Fruit fly (Drosophila melanogaster) whole organism, embryonic: ENCODE results near the gene InR.

Source experiments
- Atf-2 ChIP-seq: fragments of 200-800 bp; sonication (Bioruptor generic); optimal IDR thresholded peaks from 2 replicates; lab custom pipeline; 2016; ENCODE audit warnings: missing biosample characterization, missing genetic modification characterization
- Bteb2 ChIP-seq: fragments of 200-800 bp; sonication (Bioruptor generic); optimal IDR thresholded peaks from 2 replicates; lab custom pipeline; 2016; ENCODE audit warnings: missing biosample characterization, missing genetic modification characterization
- CG10366 ChIP-seq: fragments of 200-800 bp; sonication (Bioruptor generic); IDR thresholded peaks from 2 replicates; pipeline ENCODE4 v1.3.6; 2022; ENCODE audit warnings: missing biosample characterization, missing genetic modification characterization
- CG11085 ChIP-seq: fragments of 200-800 bp; sonication (Bioruptor generic); IDR thresholded peaks from 2 replicates; pipeline ENCODE4 v1.3.6; 2022; ENCODE audit warnings: missing biosample characterization, missing genetic modification characterization
- CG11093 ChIP-seq: fragments of 200-800 bp; sonication (Bioruptor generic); IDR thresholded peaks from 3 replicates; pipeline ENCODE4 v1.3.6; 2022; ENCODE audit warnings: missing biosample characterization, missing genetic modification characterization
- CG11504 ChIP-seq: fragments of 200-800 bp; sonication (Bioruptor generic); optimal IDR thresholded peaks from 3 replicates; lab custom pipeline; 2019; ENCODE audit warnings: missing biosample characterization, mild to moderate bottlenecking, missing genetic modification characterization, moderate library complexity
- CG11695 ChIP-seq: fragments of 200-800 bp; sonication (Bioruptor generic); IDR thresholded peaks from 3 replicates; pipeline ENCODE4 v1.3.6; 2022; ENCODE audit warnings: missing biosample characterization, missing genetic modification characterization
- CG1233 ChIP-seq: fragments of 200-800 bp; sonication (Bioruptor generic); optimal IDR thresholded peaks from 4 replicates; lab custom pipeline; 2018; ENCODE audit warnings: missing biosample characterization, mild to moderate bottlenecking, missing genetic modification characterization
- CG13123 ChIP-seq: fragments of 200-800 bp; sonication (Bioruptor generic); optimal IDR thresholded peaks from 2 replicates; lab custom pipeline; 2016; ENCODE audit warnings: missing biosample characterization, missing genetic modification characterization
- CG13894 ChIP-seq: fragments of 200-800 bp; sonication (Bioruptor generic); optimal IDR thresholded peaks from 3 replicates; lab custom pipeline; 2018; ENCODE audit warnings: missing biosample characterization, mild to moderate bottlenecking, missing genetic modification characterization, moderate library complexity
- CG15514 ChIP-seq: fragments of 200-800 bp; sonication (Bioruptor generic); optimal IDR thresholded peaks from 3 replicates; lab custom pipeline; 2017; ENCODE audit warnings: missing biosample characterization, missing genetic modification characterization, mild to moderate bottlenecking, moderate library complexity, missing genetic modification reagents
- CG16815 ChIP-seq: fragments of 200-800 bp; sonication (Bioruptor generic); optimal IDR thresholded peaks from 3 replicates; lab custom pipeline; 2017; ENCODE audit warnings: missing biosample characterization, mild to moderate bottlenecking, missing genetic modification characterization
- CG18764 ChIP-seq: fragments of 200-800 bp; sonication (Bioruptor generic); optimal IDR thresholded peaks from 3 replicates; lab custom pipeline; 2016; ENCODE audit warnings: missing biosample characterization, missing genetic modification characterization
- CG31441 ChIP-seq: fragments of 200-800 bp; sonication (Bioruptor generic); IDR thresholded peaks from 2 replicates; pipeline ENCODE4 v1.3.6; 2022; ENCODE audit warnings: missing biosample characterization, missing genetic modification characterization
- CG7271 ChIP-seq: fragments of 200-800 bp; sonication (Bioruptor generic); optimal IDR thresholded peaks from 2 replicates; lab custom pipeline; 2018; ENCODE audit warnings: missing biosample characterization, mild to moderate bottlenecking, missing genetic modification characterization, moderate library complexity
- CG7372 ChIP-seq: fragments of 200-800 bp; sonication (Bioruptor generic); IDR thresholded peaks from 2 replicates; pipeline ENCODE4 v1.3.6; 2022; ENCODE audit warnings: missing biosample characterization, missing genetic modification characterization
- CG8478 ChIP-seq: fragments of >200 bp; optimal IDR thresholded peaks from 2 replicates; lab custom pipeline; 2018
- CG9932 ChIP-seq: fragments of 200-800 bp; sonication (Bioruptor generic); IDR thresholded peaks from 2 replicates; pipeline ENCODE4 v1.3.6; 2022; ENCODE audit warnings: missing biosample characterization, missing genetic modification characterization
- Dfd ChIP-seq, 2 experiments: fragments of >200 bp; optimal IDR thresholded peaks; 2 replicates each; lab custom pipeline; 2017; ENCODE audit warnings: missing biosample characterization in 2 of 2, missing genetic modification characterization in 2 of 2
- E2f2 ChIP-seq: fragments of 200-800 bp; sonication (Bioruptor generic); IDR thresholded peaks from 2 replicates; pipeline ENCODE4 v1.3.6; 2022; ENCODE audit warnings: missing biosample characterization, missing genetic modification characterization
- H15 ChIP-seq: fragments of 200-800 bp; sonication (Bioruptor generic); IDR thresholded peaks from 3 replicates; pipeline ENCODE4 v1.3.6; 2022; ENCODE audit warnings: missing biosample characterization, missing genetic modification characterization
- HmgZ ChIP-seq: fragments of 200-800 bp; sonication (Bioruptor generic); optimal IDR thresholded peaks from 2 replicates; lab custom pipeline; 2018; ENCODE audit warnings: missing biosample characterization, mild to moderate bottlenecking, missing genetic modification characterization
- Hmx ChIP-seq: fragments of 200-800 bp; sonication (Bioruptor generic); optimal IDR thresholded peaks from 2 replicates; lab custom pipeline; 2016; ENCODE audit warnings: missing biosample characterization, missing genetic modification characterization
- Hr51 ChIP-seq, 2 experiments: fragments of 200-800 bp; sonication (Bioruptor generic); optimal IDR thresholded peaks; 2 replicates in 1 of 2; 3 replicates in 1 of 2; lab custom pipeline; 2016 to 2018; ENCODE audit warnings: missing biosample characterization in 2 of 2, missing genetic modification characterization in 2 of 2, mild to moderate bottlenecking in 1 of 2, moderate library complexity in 1 of 2
- Hsf ChIP-seq: fragments of 200-800 bp; sonication (Bioruptor generic); optimal IDR thresholded peaks from 3 replicates; lab custom pipeline; 2016; ENCODE audit warnings: missing biosample characterization, missing genetic modification characterization
- NC2β ChIP-seq: fragments of 200-800 bp; sonication (Bioruptor generic); optimal IDR thresholded peaks from 2 replicates; lab custom pipeline; 2016; ENCODE audit warnings: missing biosample characterization, missing genetic modification characterization
- Pdp1 ChIP-seq, 2 experiments: fragments of 200-800 bp; sonication (Bioruptor generic); optimal IDR thresholded peaks; 3 replicates each; lab custom pipeline; 2016; ENCODE audit warnings: missing biosample characterization in 2 of 2, missing genetic modification characterization in 2 of 2, mild to moderate bottlenecking in 1 of 2, moderate library complexity in 1 of 2
- Side ChIP-seq: fragments of 200-800 bp; sonication (Bioruptor generic); optimal IDR thresholded peaks from 2 replicates; lab custom pipeline; 2016; ENCODE audit warnings: missing biosample characterization, missing genetic modification characterization
- Sox100B ChIP-seq: fragments of 200-800 bp; sonication (Bioruptor generic); optimal IDR thresholded peaks from 3 replicates; lab custom pipeline; 2018; ENCODE audit warnings: missing biosample characterization, mild to moderate bottlenecking, missing genetic modification characterization
- TFAM ChIP-seq: fragments of 200-800 bp; sonication (Bioruptor generic); optimal IDR thresholded peaks from 2 replicates; lab custom pipeline; 2017; ENCODE audit warnings: missing biosample characterization, missing genetic modification characterization, inconsistent platforms
- Usf ChIP-seq: fragments of 200-800 bp; sonication (Bioruptor generic); optimal IDR thresholded peaks from 2 replicates; lab custom pipeline; 2017; ENCODE audit warnings: missing genotype, missing biosample characterization, missing genetic modification characterization
- aop ChIP-seq: fragments of 200-800 bp; sonication (Bioruptor generic); IDR thresholded peaks from 2 replicates; pipeline ENCODE4 v1.3.6; 2022; ENCODE audit warnings: missing biosample characterization, missing genetic modification characterization
- az2 ChIP-seq: fragments of 200-800 bp; sonication (Bioruptor generic); optimal IDR thresholded peaks from 3 replicates; lab custom pipeline; 2016; ENCODE audit warnings: missing biosample characterization, missing genetic modification characterization
- bowl ChIP-seq: fragments of 200-800 bp; sonication (Bioruptor generic); IDR thresholded peaks from 2 replicates; pipeline ENCODE4 v1.3.6; 2022; ENCODE audit warnings: missing biosample characterization, missing genetic modification characterization
- cad ChIP-seq: fragments of >200 bp; optimal IDR thresholded peaks from 2 replicates; lab custom pipeline; 2017; ENCODE audit warnings: missing biosample characterization, missing genetic modification characterization
- disco-r ChIP-seq: fragments of 200-800 bp; sonication (Bioruptor generic); optimal IDR thresholded peaks from 2 replicates; lab custom pipeline; 2016; ENCODE audit warnings: missing biosample characterization, missing genetic modification characterization
- en ChIP-seq: fragments of 200-800 bp; sonication (Bioruptor generic); optimal IDR thresholded peaks from 2 replicates; lab custom pipeline; 2016; ENCODE audit warnings: missing biosample characterization, missing genetic modification characterization
- exex ChIP-seq: fragments of 200-800 bp; sonication (Bioruptor generic); optimal IDR thresholded peaks from 4 replicates; lab custom pipeline; 2018; ENCODE audit warnings: missing biosample characterization, mild to moderate bottlenecking, missing genetic modification characterization, moderate library complexity
- gcm ChIP-seq: fragments of 200-800 bp; sonication (Bioruptor generic); optimal IDR thresholded peaks from 2 replicates; lab custom pipeline; 2019; ENCODE audit warnings: missing biosample characterization, mild to moderate bottlenecking, missing genetic modification characterization, moderate library complexity
- jigr1 ChIP-seq: fragments of 200-800 bp; sonication (Bioruptor generic); IDR thresholded peaks from 3 replicates; pipeline ENCODE4 v1.3.6; 2022; ENCODE audit warnings: missing biosample characterization, missing genetic modification characterization
- jumu ChIP-seq: fragments of 200-800 bp; sonication (Bioruptor generic); optimal IDR thresholded peaks from 3 replicates; lab custom pipeline; 2016; ENCODE audit warnings: missing biosample characterization, missing genetic modification characterization
- lbe ChIP-seq: fragments of 200-800 bp; sonication (Bioruptor generic); optimal IDR thresholded peaks from 2 replicates; lab custom pipeline; 2016; ENCODE audit warnings: missing biosample characterization, mild to moderate bottlenecking, missing genetic modification characterization
- lov ChIP-seq, 2 experiments: fragments of 200-800 bp in 1 of 2; fragments of >200 bp in 1 of 2; sonication (Bioruptor generic) in 1 of 2; IDR thresholded peaks in 1 of 2; optimal IDR thresholded peaks in 1 of 2; 2 replicates in 1 of 2; 3 replicates in 1 of 2; pipeline versions ENCODE4 v1.3.6 to Lab custom; 2017 to 2022; ENCODE audit warnings: missing biosample characterization in 1 of 2, missing genetic modification characterization in 1 of 2
- peb ChIP-seq: fragments of 200-800 bp; sonication (Bioruptor generic); IDR thresholded peaks from 2 replicates; pipeline ENCODE4 v1.3.6; 2022; ENCODE audit warnings: missing biosample characterization, missing genetic modification characterization
- sisA ChIP-seq: fragments of 200-800 bp; sonication (Bioruptor generic); IDR thresholded peaks from 2 replicates; pipeline ENCODE4 v1.3.6; 2022; ENCODE audit warnings: missing biosample characterization, missing genetic modification characterization
- slbo ChIP-seq: fragments of 200-800 bp; sonication (Bioruptor generic); IDR thresholded peaks from 2 replicates; pipeline ENCODE4 v1.3.6; 2022; ENCODE audit warnings: missing biosample characterization, missing genetic modification characterization
- slou ChIP-seq: fragments of 200-800 bp; sonication (Bioruptor generic); optimal IDR thresholded peaks from 3 replicates; lab custom pipeline; 2016; ENCODE audit warnings: missing biosample characterization, missing genetic modification characterization
- tap ChIP-seq: fragments of 200-800 bp; optimal IDR thresholded peaks from 3 replicates; lab custom pipeline; 2019; ENCODE audit warnings: missing biosample characterization, mild to moderate bottlenecking, missing genetic modification characterization, moderate library complexity
- usp ChIP-seq: fragments of >200 bp; optimal IDR thresholded peaks from 2 replicates; lab custom pipeline; 2017; ENCODE audit warnings: missing biosample characterization, missing genetic modification characterization
- vvl ChIP-seq: fragments of 200-800 bp; sonication (Bioruptor generic); IDR thresholded peaks from 2 replicates; pipeline ENCODE4 v1.3.6; 2022; ENCODE audit warnings: missing biosample characterization, missing genetic modification characterization
- zen2 ChIP-seq: fragments of 200-800 bp; sonication (Bioruptor generic); IDR thresholded peaks from 3 replicates; pipeline ENCODE4 v1.3.6; 2022; ENCODE audit warnings: missing biosample characterization, missing genetic modification characterization; ENCODE audit not compliant: partially characterized antibody

The InR gene

DNA sequence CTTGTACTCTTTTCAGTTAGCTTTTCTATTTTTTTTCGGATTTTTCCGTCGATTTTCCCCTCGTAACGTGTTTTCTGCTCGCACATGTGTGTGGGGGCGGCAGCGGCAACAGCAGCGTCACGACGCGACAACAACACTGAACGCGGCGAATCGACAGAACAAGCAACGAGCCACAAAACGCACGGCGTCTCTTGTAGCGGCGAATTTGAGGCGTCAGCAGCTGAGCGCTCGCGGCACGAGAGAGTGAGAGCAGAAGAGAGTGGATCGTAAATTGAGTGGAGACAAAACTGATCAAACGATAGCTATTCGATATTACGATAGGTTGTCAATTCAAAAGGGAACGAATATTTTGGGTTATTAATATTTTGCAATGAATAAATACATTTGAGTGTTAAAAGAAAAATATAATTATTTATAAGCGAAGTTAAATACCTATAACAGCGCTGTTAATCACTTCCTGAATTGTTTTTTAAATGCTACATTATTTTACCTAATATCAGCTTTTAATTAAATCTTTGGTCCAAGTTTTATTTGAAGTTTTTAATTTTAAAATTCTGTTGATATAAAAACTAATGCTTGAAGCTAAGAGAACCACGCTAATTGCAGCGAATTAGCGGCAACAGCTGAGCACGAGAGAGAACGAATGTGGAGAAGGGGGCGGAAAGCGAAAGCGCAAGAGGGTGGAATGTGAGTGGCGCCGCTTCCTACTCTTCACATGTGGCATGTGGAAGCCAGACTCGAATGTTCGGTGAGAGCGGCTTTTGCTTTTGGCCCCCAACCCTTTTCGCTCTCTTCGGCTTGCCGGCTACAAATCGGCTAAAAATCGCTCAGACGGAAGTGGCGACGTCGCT is 14.0 kb upstream of the InR start (continued):
- no peak for TF ChIP-seq E2f2
- TF ChIP-seq CG31441: no peak
- TF ChIP-seq CG11695 (GFP tag; lab: Robert Waterston, UW): no peak
- TF ChIP-seq gcm (GFP tag; lab: Kevin White, UChicago): no peak
- no peak for TF ChIP-seq vvl (GFP tag; lab: Robert Waterston, UW)
- TF ChIP-seq slou (GFP tag; lab: Kevin White, UChicago): no peak
- no peak for TF ChIP-seq CG7271 (tag; lab: Kevin White, UChicago)
- TF ChIP-seq CG7372 (GFP tag; lab: Robert Waterston, UW): no peak
- no peak for TF ChIP-seq CG10366 (GFP tag; lab: Robert Waterston, UW)
- TF ChIP-seq cad (GFP tag; lab: Kevin White, UChicago): peak; percentile 30
- no peak for TF ChIP-seq peb (GFP tag; lab: Robert Waterston, UW)
- peak; percentile 8 for TF ChIP-seq CG18764 (GFP tag; lab: Kevin White, UChicago)
- no peak for TF ChIP-seq CG13123 (GFP tag; lab: Kevin White, UChicago)
- TF ChIP-seq CG16815 (GFP tag; lab: Kevin White, UChicago): no peak
- TF ChIP-seq exex (tag; lab: Kevin White, UChicago): no peak
- no peak for TF ChIP-seq en (GFP tag; lab: Kevin White, UChicago)
- TF ChIP-seq CG8478 (lab: Kevin White, UChicago): no peak
- no peak for TF ChIP-seq HmgZ (tag; lab: Kevin White, UChicago)
- TF ChIP-seq bowl (GFP tag; lab: Robert Waterston, UW): no peak
- TF ChIP-seq Atf-2 (GFP tag; lab: Kevin White, UChicago): no peak
- no peak for TF ChIP-seq jumu
- TF ChIP-seq lbe (GFP tag; lab: Kevin White, UChicago): peak; percentile 68
- no peak for TF ChIP-seq TFAM (GFP tag; lab: Kevin White, UChicago)
- no peak for TF ChIP-seq disco-r (GFP tag; lab: Kevin White, UChicago)
- no peak for TF ChIP-seq Dfd (GFP tag; optimal IDR thresholded peaks at IDR 0.05; lab: Kevin White, UChicago)
- TF ChIP-seq H15 (GFP tag; lab: Robert Waterston, UW): no peak
- TF ChIP-seq usp (GFP tag; lab: Kevin White, UChicago): no peak
- TF ChIP-seq CG9932 (GFP tag; lab: Robert Waterston, UW): no peak
- TF ChIP-seq Usf: no peak
- TF ChIP-seq tap (tag; lab: Kevin White, UChicago): peak; percentile 64
- TF ChIP-seq az2 (GFP tag; lab: Kevin White, UChicago): peak; percentile 46
- TF ChIP-seq Hsf: no peak
- peak; percentile 68 for TF ChIP-seq Sox100B (GFP tag; lab: Kevin White, UChicago)
- no peak for TF ChIP-seq slbo
- TF ChIP-seq Pdp1 (GFP tag; optimal IDR thresholded peaks at IDR 0.05; lab: Kevin White, UChicago): no peak
- TF ChIP-seq jigr1 (GFP tag; lab: Robert Waterston, UW): no peak
- no peak for TF ChIP-seq zen2
- no peak for TF ChIP-seq Side (GFP tag; lab: Kevin White, UChicago)
- TF ChIP-seq CG13894 (tag; lab: Kevin White, UChicago): no peak
- no peak for TF ChIP-seq sisA
- TF ChIP-seq NC2β (GFP tag; lab: Kevin White, UChicago): no peak
- TF ChIP-seq CG15514: no peak
- peak; percentile 64 for TF ChIP-seq CG11504
- 0 out of 3 replicates have a peak, but pooled peaks have one; percentile 29 for TF ChIP-seq CG11093 (GFP tag; lab: Robert Waterston, UW)
- no peak for TF ChIP-seq Hmx
- no peak for TF ChIP-seq CG11085
- TF ChIP-seq Bteb2 (GFP tag; lab: Kevin White, UChicago): no peak
- TF ChIP-seq CG1233 (GFP tag; lab: Kevin White, UChicago): peak; percentile 11
- TF ChIP-seq Hr51 (GFP tag; optimal IDR thresholded peaks at IDR 0.05; lab: Kevin White, UChicago): peak in 1 of 2 experiments; percentile 57
- no peak for TF ChIP-seq lov (optimal IDR thresholded peaks at IDR 0.05; lab: Kevin White, UChicago)
- no peak for TF ChIP-seq lov (GFP tag; IDR thresholded peaks at IDR 0.05; lab: Robert Waterston, UW)
- TF ChIP-seq aop: no peak
